Worm (Caenorhabditis elegans) whole organism, young adult: ENCODE measurements around the gene F47C12.8.

Source experiments
- B0035.1 ChIP-seq: sonication (generic microtip); optimal IDR thresholded peaks from 2 replicates; lab custom pipeline; 2016; ENCODE audit warnings: missing genetic modification characterization, mild to moderate bottlenecking, missing compliant biosample characterization, missing genotype, missing genetic modification reagents
- B0261.1 ChIP-seq: sonication (generic microtip); optimal IDR thresholded peaks from 2 replicates; lab custom pipeline; 2016; ENCODE audit warnings: mild to moderate bottlenecking, missing genetic modification characterization, moderate library complexity, missing compliant biosample characterization
- B0336.3 ChIP-seq: fragments of 200-800 bp; sonication (Bioruptor generic); IDR thresholded peaks from 2 replicates; pipeline ENCODE4 v1.3.6; 2022; ENCODE audit warnings: missing genetic modification characterization, missing compliant biosample characterization
- F22D6.2 ChIP-seq: sonication (generic microtip); optimal IDR thresholded peaks from 2 replicates; lab custom pipeline; 2016; ENCODE audit warnings: mild to moderate bottlenecking, missing genetic modification characterization, missing compliant biosample characterization
- F37B4.10 ChIP-seq: fragments of 200-800 bp; sonication (Bioruptor generic); IDR thresholded peaks from 2 replicates; pipeline ENCODE4 v1.3.6; 2022; ENCODE audit warnings: missing genetic modification characterization, missing compliant biosample characterization
- F39B2.1 ChIP-seq: fragments of 200-800 bp; sonication (Bioruptor generic); IDR thresholded peaks from 2 replicates; pipeline ENCODE4 v1.3.6; 2022; ENCODE audit warnings: missing genetic modification reagents, missing genetic modification characterization, missing compliant biosample characterization
- F49E8.2 ChIP-seq: sonication (generic microtip); optimal IDR thresholded peaks from 3 replicates; lab custom pipeline; 2017; ENCODE audit warnings: missing genetic modification characterization, mild to moderate bottlenecking, missing compliant biosample characterization, antibody characterized with exemption, moderate library complexity; ENCODE audit not compliant: insufficient read depth
- F52B5.7 ChIP-seq: sonication (generic microtip); optimal IDR thresholded peaks from 2 replicates; lab custom pipeline; 2016; ENCODE audit warnings: mild to moderate bottlenecking, missing genetic modification characterization, missing compliant biosample characterization
- K11D2.4 ChIP-seq: fragments of 200-800 bp; sonication (Bioruptor generic); IDR thresholded peaks from 2 replicates; pipeline ENCODE4 v1.3.6; 2022; ENCODE audit warnings: missing genetic modification reagents, missing genetic modification characterization, missing compliant biosample characterization
- K12H6.12 ChIP-seq: fragments of 200-800 bp; sonication (Bioruptor generic); optimal IDR thresholded peaks from 2 replicates; lab custom pipeline; 2018; ENCODE audit warnings: mild to moderate bottlenecking, missing genetic modification characterization, missing compliant biosample characterization
- T26A5.8 ChIP-seq: sonication (generic microtip); optimal IDR thresholded peaks from 2 replicates; lab custom pipeline; 2016; ENCODE audit warnings: missing genetic modification characterization, missing compliant biosample characterization
- Y53G8AR.9 ChIP-seq: fragments of 200-800 bp; sonication (Bioruptor generic); conservative IDR thresholded peaks from 2 replicates; pipeline ENCODE4 v1.3.6; 2022; ENCODE audit warnings: missing genetic modification reagents, missing genetic modification characterization, missing compliant biosample characterization
- Y56A3A.18 ChIP-seq: fragments of 200-800 bp; sonication (Bioruptor generic); IDR thresholded peaks from 2 replicates; pipeline ENCODE4 v1.3.6; 2022; ENCODE audit warnings: missing genetic modification reagents, missing genetic modification characterization, missing compliant biosample characterization
- Y79H2A.3 ChIP-seq: fragments of 200-800 bp; sonication (Bioruptor generic); conservative IDR thresholded peaks from 2 replicates; pipeline ENCODE4 v1.3.6; 2022; ENCODE audit warnings: missing genetic modification reagents, missing genetic modification characterization, missing compliant biosample characterization
- aptf-3 ChIP-seq: fragments of 200-800 bp; sonication (Bioruptor generic); IDR thresholded peaks from 2 replicates; pipeline ENCODE4 v1.3.6; 2022; ENCODE audit warnings: missing genetic modification characterization, missing compliant biosample characterization
- atf-7 ChIP-seq: sonication (generic microtip); optimal IDR thresholded peaks from 2 replicates; lab custom pipeline; 2017; ENCODE audit warnings: mild to moderate bottlenecking, missing genetic modification characterization, missing compliant biosample characterization
- athp-1 ChIP-seq: sonication (generic microtip); optimal IDR thresholded peaks from 2 replicates; lab custom pipeline; 2017; ENCODE audit warnings: mild to moderate bottlenecking, missing genetic modification characterization, missing compliant biosample characterization
- attf-5 ChIP-seq: fragments of 200-800 bp; sonication (Bioruptor generic); optimal IDR thresholded peaks from 2 replicates; lab custom pipeline; 2018; ENCODE audit warnings: mild to moderate bottlenecking, missing genetic modification characterization, missing compliant biosample characterization
- bed-1 ChIP-seq: fragments of 200-800 bp; sonication (Bioruptor generic); IDR thresholded peaks from 2 replicates; pipeline ENCODE4 v1.3.6; 2022; ENCODE audit warnings: missing genetic modification reagents, missing genetic modification characterization, missing compliant biosample characterization
- cebp-1 ChIP-seq, 2 experiments: fragments of 200-800 bp in 1 of 2; sonication (Bioruptor generic) in 1 of 2; sonication (generic microtip) in 1 of 2; IDR thresholded peaks in 1 of 2; optimal IDR thresholded peaks in 1 of 2; 2 replicates each; pipeline versions ENCODE4 v1.3.6 to Lab custom; 2017 to 2022; ENCODE audit warnings: missing compliant biosample characterization in 2 of 2, missing genetic modification characterization in 2 of 2, mild to moderate bottlenecking in 1 of 2, missing genetic modification reagents in 1 of 2, moderate library complexity in 1 of 2
- ceh-40 ChIP-seq: fragments of 200-800 bp; sonication (Bioruptor generic); IDR thresholded peaks from 2 replicates; pipeline ENCODE4 v1.3.6; 2022; ENCODE audit warnings: missing genetic modification characterization, missing compliant biosample characterization
- ceh-79 ChIP-seq: sonication (generic microtip); optimal IDR thresholded peaks from 2 replicates; lab custom pipeline; 2017; ENCODE audit warnings: mild to moderate bottlenecking, missing genetic modification characterization, missing compliant biosample characterization
- chd-7 ChIP-seq: sonication (generic microtip); optimal IDR thresholded peaks from 2 replicates; lab custom pipeline; 2016; ENCODE audit warnings: mild to moderate bottlenecking, missing genetic modification characterization, moderate library complexity, missing compliant biosample characterization
- dox-1 ChIP-seq: fragments of 200-800 bp; sonication (Bioruptor generic); IDR thresholded peaks from 2 replicates; pipeline ENCODE4 v1.3.6; 2022; ENCODE audit warnings: missing genetic modification reagents, missing genetic modification characterization, missing compliant biosample characterization
- dpl-1 ChIP-seq: fragments of 150-350 bp; optimal IDR thresholded peaks from 2 replicates; lab custom pipeline; 2014; ENCODE audit warnings: missing biosample characterization, missing genetic modification reagents, missing genetic modification characterization
- ekl-4 ChIP-seq: fragments of 200-800 bp; sonication (Bioruptor generic); IDR thresholded peaks from 2 replicates; pipeline ENCODE4 v1.3.6; 2022; ENCODE audit warnings: missing genetic modification reagents, missing genetic modification characterization, missing compliant biosample characterization
- ets-4 ChIP-seq: fragments of 200-800 bp; sonication (Bioruptor generic); optimal IDR thresholded peaks from 2 replicates; lab custom pipeline; 2018; ENCODE audit warnings: mild to moderate bottlenecking, missing genetic modification characterization, missing compliant biosample characterization
- fkh-3 ChIP-seq: sonication (generic microtip); optimal IDR thresholded peaks from 2 replicates; lab custom pipeline; 2016; ENCODE audit warnings: mild to moderate bottlenecking, missing genetic modification characterization, missing compliant biosample characterization
- hmg-1.2 ChIP-seq: fragments of 200-800 bp; sonication (Bioruptor generic); IDR thresholded peaks from 2 replicates; pipeline ENCODE4 v1.3.6; 2022; ENCODE audit warnings: missing genetic modification reagents, missing genetic modification characterization, missing compliant biosample characterization
- hmg-20 ChIP-seq: fragments of 200-800 bp; sonication (Bioruptor generic); IDR thresholded peaks from 2 replicates; pipeline ENCODE4 v1.3.6; 2022; ENCODE audit warnings: missing genetic modification reagents, missing genetic modification characterization, missing compliant biosample characterization
- hsf-1 ChIP-seq: fragments of 200-800 bp; sonication (Bioruptor generic); IDR thresholded peaks from 2 replicates; pipeline ENCODE4 v1.3.6; 2022; ENCODE audit warnings: missing genetic modification reagents, missing genetic modification characterization, missing compliant biosample characterization
- lag-1 ChIP-seq: fragments of 200-800 bp; sonication (Bioruptor generic); IDR thresholded peaks from 2 replicates; pipeline ENCODE4 v1.3.6; 2022; ENCODE audit warnings: missing genetic modification reagents, missing genetic modification characterization, missing compliant biosample characterization
- lin-40 ChIP-seq: sonication (generic microtip); optimal IDR thresholded peaks from 2 replicates; lab custom pipeline; 2016; ENCODE audit warnings: missing genetic modification characterization, mild to moderate bottlenecking, missing compliant biosample characterization, missing genotype, missing genetic modification reagents
- madf-10 ChIP-seq: sonication (generic microtip); optimal IDR thresholded peaks from 2 replicates; lab custom pipeline; 2016; ENCODE audit warnings: mild to moderate bottlenecking, missing genetic modification characterization, missing compliant biosample characterization
- madf-6 ChIP-seq: fragments of 200-800 bp; sonication (Bioruptor generic); IDR thresholded peaks from 2 replicates; pipeline ENCODE4 v1.3.6; 2022; ENCODE audit warnings: missing genetic modification reagents, missing genetic modification characterization, missing compliant biosample characterization
- mel-28 ChIP-seq: sonication (generic microtip); optimal IDR thresholded peaks from 2 replicates; lab custom pipeline; 2016; ENCODE audit warnings: borderline replicate concordance, mild to moderate bottlenecking, missing genetic modification characterization, missing compliant biosample characterization
- mes-4 ChIP-seq: sonication (generic microtip); optimal IDR thresholded peaks from 2 replicates; lab custom pipeline; 2016; ENCODE audit warnings: missing genotype, missing genetic modification characterization, missing compliant biosample characterization
- nhr-179 ChIP-seq: sonication (generic microtip); optimal IDR thresholded peaks from 2 replicates; lab custom pipeline; 2016; ENCODE audit warnings: mild to moderate bottlenecking, missing genetic modification characterization, missing compliant biosample characterization
- nhr-27 ChIP-seq: fragments of 200-800 bp; sonication (Bioruptor generic); optimal IDR thresholded peaks from 2 replicates; lab custom pipeline; 2018; ENCODE audit warnings: mild to moderate bottlenecking, missing genetic modification characterization, moderate library complexity, missing compliant biosample characterization
- pbrm-1 ChIP-seq: fragments of 200-800 bp; sonication (Bioruptor generic); IDR thresholded peaks from 2 replicates; pipeline ENCODE4 v1.3.6; 2022; ENCODE audit warnings: missing genetic modification reagents, missing genetic modification characterization, missing compliant biosample characterization
- rcor-1 ChIP-seq: fragments of 200-800 bp; sonication (Bioruptor generic); IDR thresholded peaks from 2 replicates; pipeline ENCODE4 v1.3.6; 2022; ENCODE audit warnings: missing genetic modification reagents, missing genetic modification characterization, missing compliant biosample characterization
- sdz-38 ChIP-seq: sonication (generic microtip); optimal IDR thresholded peaks from 2 replicates; lab custom pipeline; 2016; ENCODE audit warnings: missing genotype, missing genetic modification characterization, missing compliant biosample characterization
- sptf-2 ChIP-seq: fragments of 200-800 bp; sonication (Bioruptor generic); optimal IDR thresholded peaks from 2 replicates; lab custom pipeline; 2018; ENCODE audit warnings: mild to moderate bottlenecking, missing genetic modification characterization, missing compliant biosample characterization
- tbp1 ChIP-seq: fragments of 200-800 bp; sonication (Bioruptor generic); optimal IDR thresholded peaks from 2 replicates; lab custom pipeline; 2018; ENCODE audit warnings: mild to moderate bottlenecking, missing genetic modification characterization, missing compliant biosample characterization
- tbx-9 ChIP-seq: sonication (generic microtip); optimal IDR thresholded peaks from 2 replicates; lab custom pipeline; 2016; ENCODE audit warnings: borderline replicate concordance, missing genetic modification characterization, inconsistent platforms, missing compliant biosample characterization
- unc-62 ChIP-seq: fragments of 150-350 bp; optimal IDR thresholded peaks from 2 replicates; lab custom pipeline; 2014; ENCODE audit warnings: missing biosample characterization, missing genetic modification reagents, missing genetic modification characterization
- zfh-2 ChIP-seq: fragments of 200-800 bp; sonication (Bioruptor generic); conservative IDR thresholded peaks from 2 replicates; pipeline ENCODE4 v1.3.6; 2022; ENCODE audit warnings: missing genetic modification reagents, missing genetic modification characterization, missing compliant biosample characterization
- ztf-26 ChIP-seq: sonication (generic microtip); optimal IDR thresholded peaks from 2 replicates; lab custom pipeline; 2017; ENCODE audit warnings: missing genetic modification characterization, missing compliant biosample characterization
- ztf-28 ChIP-seq: fragments of 200-800 bp; sonication (Bioruptor generic); IDR thresholded peaks from 2 replicates; pipeline ENCODE4 v1.3.6; 2022; ENCODE audit warnings: missing genetic modification reagents, missing genetic modification characterization, missing compliant biosample characterization

The F47C12.8 gene

DNA sequence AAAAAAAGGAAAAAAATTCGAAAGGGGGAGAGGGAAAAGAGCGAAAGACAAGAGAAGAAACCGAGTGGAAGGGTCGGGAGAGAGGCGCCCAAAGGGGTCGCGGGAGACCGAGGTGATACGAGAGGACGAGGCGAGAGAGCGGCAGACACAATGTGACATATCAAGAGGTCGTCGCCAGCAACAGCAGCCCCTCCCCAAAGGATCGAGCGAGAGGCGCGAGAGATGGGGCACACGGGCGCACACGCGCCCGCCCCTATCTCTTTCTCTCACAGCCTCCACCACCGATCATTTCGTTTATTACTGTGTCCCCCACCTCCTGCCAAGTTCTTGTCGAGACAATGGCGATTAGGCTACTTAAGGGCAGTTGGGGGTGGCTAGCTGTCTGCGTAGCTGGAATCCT lies 29.8 kb upstream of the F47C12.8 start (continued):
- TF ChIP-seq madf-6 (0 out of 2 replicates have a peak, but pooled peaks have one; percentile 28), pbrm-1 (GFP tag; lab: Robert Waterston, UW) (0 out of 2 replicates have a peak, but pooled peaks have one; percentile 23), F37B4.10 (GFP tag; lab: Robert Waterston, UW) (no peak), ceh-79 (no peak), athp-1 (tag; lab: Kevin White, UChicago) (no peak), B0035.1 (tag; lab: Kevin White, UChicago) (no peak), aptf-3 (GFP tag; lab: Robert Waterston, UW) (no peak), mel-28 (tag; lab: Kevin White, UChicago) (no peak), lin-40 (tag; lab: Kevin White, UChicago) (peak; percentile 68), K11D2.4 (GFP tag; lab: Robert Waterston, UW) (no peak), F52B5.7 (tag; lab: Kevin White, UChicago) (peak; percentile 15), Y53G8AR.9 (GFP tag; lab: Robert Waterston, UW) (0 out of 2 replicates have a peak, but pooled peaks have one; percentile 48), unc-62 (GFP tag; lab: Kevin White, UChicago) (no peak), mes-4 (tag; lab: Kevin White, UChicago) (no peak), ceh-40 (no peak), B0261.1 (no peak), tbx-9 (tag; lab: Kevin White, UChicago) (no peak), hmg-1.2 (peak; percentile 32; the same call in 1 of the 2 replicates), nhr-27 (tag; lab: Kevin White, UChicago) (no peak), lag-1 (GFP tag; lab: Robert Waterston, UW) (no peak), madf-10 (tag; lab: Kevin White, UChicago) (peak; percentile 45), ekl-4 (GFP tag; lab: Robert Waterston, UW) (0 out of 2 replicates have a peak, but pooled peaks have one; percentile 18), F39B2.1 (no peak), hmg-20 (GFP tag; lab: Robert Waterston, UW) (0 out of 2 replicates have a peak, but pooled peaks have one; percentile 20), nhr-179 (tag; lab: Kevin White, UChicago) (no peak), chd-7 (tag; lab: Kevin White, UChicago) (peak; percentile 68), ets-4 (GFP tag; lab: Kevin White, UChicago) (peak; percentile 42), F49E8.2 (tag; lab: Kevin White, UChicago) (no peak), cebp-1 (GFP tag; IDR thresholded peaks at IDR 0.05; lab: Robert Waterston, UW) (peak; percentile 33; the same call in 1 of the 2 replicates), cebp-1 (tag; optimal IDR thresholded peaks at IDR 0.05; lab: Kevin White, UChicago) (peak; percentile 77), bed-1 (no peak), ztf-26 (tag; lab: Kevin White, UChicago) (peak; percentile 73), ztf-28 (GFP tag; lab: Robert Waterston, UW) (0 out of 2 replicates have a peak, but pooled peaks have one; percentile 62), dox-1 (GFP tag; lab: Robert Waterston, UW) (peak; percentile 90), K12H6.12 (peak; percentile 13), tbp1 (peak; percentile 41), atf-7 (tag; lab: Kevin White, UChicago) (peak; percentile 51), B0336.3 (GFP tag; lab: Robert Waterston, UW) (peak; percentile 34; the same call in 1 of the 2 replicates), Y79H2A.3 (GFP tag; lab: Robert Waterston, UW) (no peak), fkh-3 (no peak), attf-5 (GFP tag; lab: Kevin White, UChicago) (peak; percentile 69), sptf-2 (GFP tag; lab: Kevin White, UChicago) (no peak), hsf-1 (no peak), sdz-38 (tag; lab: Kevin White, UChicago) (no peak), T26A5.8 (no peak), rcor-1 (GFP tag; lab: Robert Waterston, UW) (0 out of 2 replicates have a peak, but pooled peaks have one; percentile 34), F22D6.2 (peak; percentile 17), Y56A3A.18 (GFP tag; lab: Robert Waterston, UW) (no peak; the same call in 1 of the 2 replicates), dpl-1 (GFP tag; lab: Kevin White, UChicago) (no peak), zfh-2 (peak; percentile 99)
